Worm (Caenorhabditis elegans): Measurements from ENCODE around the gene R102.1.

DNA sequence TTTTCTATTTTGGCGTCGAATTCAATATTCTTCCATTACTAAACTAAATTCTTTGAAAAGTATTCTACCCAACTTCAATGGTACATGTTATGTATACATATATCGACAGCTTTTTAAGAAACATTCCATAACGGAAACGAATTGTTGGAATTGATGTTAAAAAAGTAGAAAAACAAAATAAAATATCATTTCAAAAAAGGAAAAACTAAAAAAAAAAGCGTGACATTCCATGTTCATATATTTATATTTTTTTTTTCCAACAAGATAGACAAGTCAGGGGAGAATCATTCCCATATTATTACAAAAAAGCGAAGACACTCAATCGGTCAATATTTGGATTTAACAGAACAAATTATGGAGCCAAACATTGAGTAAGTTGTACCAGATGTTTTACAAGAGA is 19.3 kb downstream of the R102.1 start, which contains the start of gene R102.10:
- TF ChIP-seq fkh-10 (GFP tag; optimal IDR thresholded peaks at IDR 0.05) (no peak), mdl-1 (tag; optimal IDR thresholded peaks at IDR 0.05) (no peak), egl-13 (tag; optimal IDR thresholded peaks at IDR 0.05) (no peak), hlh-4 (tag; optimal IDR thresholded peaks at IDR 0.05) (no peak), pqm-1 (tag; optimal IDR thresholded peaks at IDR 0.05) (no peak), ces-1 (GFP tag; optimal IDR thresholded peaks at IDR 0.05) (no peak), nhr-77 (tag; optimal IDR thresholded peaks at IDR 0.05) (no peak), unc-130 (tag; optimal IDR thresholded peaks at IDR 0.05) (no peak), skn-1 (tag; optimal IDR thresholded peaks at IDR 0.05) (no peak), jun-1 (tag; optimal IDR thresholded peaks at IDR 0.05) (no peak)

Data from whole organism, L1 larva.